Fruit fly (Drosophila melanogaster): ENCODE measurements around the gene msl-2.

Gene msl-2

DNA sequence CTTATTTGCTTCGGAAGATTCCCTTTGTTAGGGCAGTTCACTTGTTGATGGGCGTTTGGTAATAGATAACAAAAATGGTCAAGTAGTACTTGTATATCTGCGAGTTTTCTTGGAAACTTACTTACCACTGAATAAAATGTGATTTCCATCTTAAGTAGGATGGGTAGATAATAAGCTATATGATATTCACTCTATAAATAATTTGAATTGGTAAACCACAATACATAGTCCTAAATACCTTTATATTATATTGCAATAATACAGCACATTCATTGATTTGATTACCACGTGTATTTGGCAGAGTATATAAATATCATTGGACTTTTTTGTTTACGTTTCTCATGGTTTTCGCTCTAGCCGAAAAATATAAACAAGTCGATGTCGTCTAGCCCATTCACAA lies 10.0 kb upstream of the msl-2 start (continued):
- no peak for TF ChIP-seq CG43689 (GFP tag; IDR thresholded peaks at IDR 0.05)
- peak; percentile 57 for TF ChIP-seq Abd-B (GFP tag; optimal IDR thresholded peaks at IDR 0.05)
- peak; percentile 6 for TF ChIP-seq CG18476 (GFP tag; optimal IDR thresholded peaks at IDR 0.05)
- TF ChIP-seq CG10959 (GFP tag; IDR thresholded peaks at IDR 0.05), result no peak
- TF ChIP-seq HLH4C (GFP tag; IDR thresholded peaks at IDR 0.05; ENCODE audit: partially characterized antibody), result no peak
- TF ChIP-seq slp2 (GFP tag; optimal IDR thresholded peaks at IDR 0.05), result peak; percentile 2
- TF ChIP-seq Gug (GFP tag; IDR thresholded peaks at IDR 0.05), result peak; percentile 10; the same call in 1 of the 4 replicates
- peak; percentile 73 for TF ChIP-seq grau (tag; optimal IDR thresholded peaks at IDR 0.05)
- no peak for TF ChIP-seq CG14860 (GFP tag; IDR thresholded peaks at IDR 0.05; ENCODE audit: partially characterized antibody)
- peak; percentile 62 for TF ChIP-seq CG12104 (GFP tag; optimal IDR thresholded peaks at IDR 0.05)
- TF ChIP-seq Optix (GFP tag; IDR thresholded peaks at IDR 0.05), result no peak
- TF ChIP-seq CG42726 (GFP tag; IDR thresholded peaks at IDR 0.05; ENCODE audit: partially characterized antibody), result no peak
- peak; percentile 3 for TF ChIP-seq gcm (GFP tag; optimal IDR thresholded peaks at IDR 0.05)
- no peak for TF ChIP-seq da (GFP tag; optimal IDR thresholded peaks at IDR 0.05)
- TF ChIP-seq ewg (GFP tag; optimal IDR thresholded peaks at IDR 0.05), result no peak
- peak; percentile 53 for TF ChIP-seq CG12155 (GFP tag; optimal IDR thresholded peaks at IDR 0.05)
- peak; percentile 47 for TF ChIP-seq CG7786 (GFP tag; optimal IDR thresholded peaks at IDR 0.05)
- no peak for TF ChIP-seq CG8478 (optimal IDR thresholded peaks at IDR 0.05)
- TF ChIP-seq kay (GFP tag; optimal IDR thresholded peaks at IDR 0.05), result peak; percentile 11
- peak; percentile 68 for TF ChIP-seq fd3F (GFP tag; optimal IDR thresholded peaks at IDR 0.05)
- peak; percentile 16 for TF ChIP-seq CG1602 (GFP tag; optimal IDR thresholded peaks at IDR 0.05)
- TF ChIP-seq ssp (GFP tag; IDR thresholded peaks at IDR 0.05), result 0 out of 2 replicates have a peak, but pooled peaks have one; percentile 25
- TF ChIP-seq CG5245 (GFP tag; optimal IDR thresholded peaks at IDR 0.05), result no peak
- no peak for TF ChIP-seq CG2129 (GFP tag; IDR thresholded peaks at IDR 0.05; ENCODE audit: partially characterized antibody)
- no peak for TF ChIP-seq HmgD (GFP tag; optimal IDR thresholded peaks at IDR 0.05)
- TF ChIP-seq CG15011 (GFP tag; optimal IDR thresholded peaks at IDR 0.05), result peak; percentile 26
- no peak for TF ChIP-seq Lpt (GFP tag; optimal IDR thresholded peaks at IDR 0.05)
- no peak for TF ChIP-seq CG11247 (GFP tag; IDR thresholded peaks at IDR 0.05)
- peak; percentile 20; the same call in 1 of the 2 replicates for TF ChIP-seq onecut (GFP tag; IDR thresholded peaks at IDR 0.05)
- TF ChIP-seq rib (GFP tag; IDR thresholded peaks at IDR 0.05), result no peak
- TF ChIP-seq dati (GFP tag; IDR thresholded peaks at IDR 0.05), result no peak
- no peak for TF ChIP-seq CG4707 (GFP tag; optimal IDR thresholded peaks at IDR 0.05)
- TF ChIP-seq wek (GFP tag; optimal IDR thresholded peaks at IDR 0.05), result no peak
- TF ChIP-seq CG33557 (GFP tag; optimal IDR thresholded peaks at IDR 0.05), result no peak
- no peak for TF ChIP-seq Rx (GFP tag; IDR thresholded peaks at IDR 0.05)
- peak; percentile 19 for TF ChIP-seq CG14710 (tag; optimal IDR thresholded peaks at IDR 0.05)
- no peak for TF ChIP-seq CG16813 (GFP tag; IDR thresholded peaks at IDR 0.05; ENCODE audit: partially characterized antibody)
- no peak for TF ChIP-seq CG15696 (tag; optimal IDR thresholded peaks at IDR 0.05)
- peak; percentile 52 for TF ChIP-seq Fer3 (tag; optimal IDR thresholded peaks at IDR 0.05)
- TF ChIP-seq CG18011 (GFP tag; optimal IDR thresholded peaks at IDR 0.05), result peak; percentile 38
- TF ChIP-seq hth (optimal IDR thresholded peaks at IDR 0.05), result no peak
- no peak for TF ChIP-seq gcm2 (GFP tag; optimal IDR thresholded peaks at IDR 0.05)
- peak; percentile 22 for TF ChIP-seq Antp (GFP tag; optimal IDR thresholded peaks at IDR 0.05)
- TF ChIP-seq Neu2 (GFP tag; optimal IDR thresholded peaks at IDR 0.05; ENCODE audit: borderline replicate concordance), result no peak
- no peak for TF ChIP-seq mirr (GFP tag; optimal IDR thresholded peaks at IDR 0.05)
- no peak for TF ChIP-seq Ravus (GFP tag; IDR thresholded peaks at IDR 0.05)
- no peak for TF ChIP-seq nerfin-1 (tag; optimal IDR thresholded peaks at IDR 0.05)
- no peak for TF ChIP-seq CG2875 (GFP tag; optimal IDR thresholded peaks at IDR 0.05)
- no peak for TF ChIP-seq ranshi (GFP tag; IDR thresholded peaks at IDR 0.05)
- TF ChIP-seq CG2116 (GFP tag; optimal IDR thresholded peaks at IDR 0.05), result no peak
- TF ChIP-seq CG1024 (GFP tag; IDR thresholded peaks at IDR 0.05), result no peak
- TF ChIP-seq inv (GFP tag; IDR thresholded peaks at IDR 0.05; ENCODE audit: partially characterized antibody), result no peak
